Worm (Caenorhabditis elegans) whole organism, L2 larva: ENCODE results near the gene cdr-1.

Source experiments
- C34F6.9 ChIP-seq: fragments of 150-350 bp; optimal IDR thresholded peaks from 2 replicates; lab custom pipeline; 2014; ENCODE audit warnings: missing biosample characterization, missing genetic modification characterization
- R02D3.7 ChIP-seq: fragments of 150-350 bp; optimal IDR thresholded peaks from 2 replicates; lab custom pipeline; 2014; ENCODE audit warnings: missing biosample characterization, missing genetic modification characterization
- ZK546.5 ChIP-seq: sonication (generic microtip); optimal IDR thresholded peaks from 2 replicates; lab custom pipeline; 2017; ENCODE audit warnings: missing biosample characterization, missing genetic modification characterization
- ama-1 ChIP-seq: fragments of 150-350 bp; optimal IDR thresholded peaks from 2 replicates; lab custom pipeline; 2018; ENCODE audit warnings: inconsistent platforms
- egl-27 ChIP-seq: sonication (generic microtip); optimal IDR thresholded peaks from 3 replicates; lab custom pipeline; 2017; ENCODE audit warnings: missing biosample characterization, missing genetic modification reagents, missing genetic modification characterization
- nhr-12 ChIP-seq: fragments of 150-350 bp; optimal IDR thresholded peaks from 2 replicates; lab custom pipeline; 2014; ENCODE audit warnings: missing biosample characterization, missing genetic modification characterization
- nhr-237 ChIP-seq: fragments of 150-350 bp; optimal IDR thresholded peaks from 2 replicates; lab custom pipeline; 2014; ENCODE audit warnings: missing biosample characterization, missing genetic modification characterization
- nhr-6 ChIP-seq: fragments of 150-350 bp; optimal IDR thresholded peaks from 2 replicates; lab custom pipeline; 2014; ENCODE audit warnings: missing biosample characterization, missing genetic modification characterization
- skn-1 ChIP-seq: sonication (generic microtip); optimal IDR thresholded peaks from 2 replicates; lab custom pipeline; 2017; ENCODE audit warnings: missing biosample characterization, missing genetic modification characterization
- zag-1 ChIP-seq: fragments of 150-350 bp; optimal IDR thresholded peaks from 2 replicates; lab custom pipeline; 2014; ENCODE audit warnings: missing biosample characterization, missing genetic modification characterization
- ztf-11 ChIP-seq: sonication (generic microtip); optimal IDR thresholded peaks from 2 replicates; lab custom pipeline; 2017; ENCODE audit warnings: missing biosample characterization, missing genetic modification characterization
- ztf-4 ChIP-seq: fragments of 150-350 bp; optimal IDR thresholded peaks from 2 replicates; lab custom pipeline; 2014; ENCODE audit warnings: missing biosample characterization, missing genetic modification characterization

- TF ChIP-seq zag-1 (tag; lab: Kevin White, UChicago) (no peak), nhr-237 (no peak), ama-1 (no peak), egl-27 (tag; lab: Kevin White, UChicago) (no peak), ZK546.5 (no peak), skn-1 (tag; lab: Kevin White, UChicago) (no peak), ztf-4 (tag; lab: Kevin White, UChicago) (no peak), nhr-6 (no peak), ztf-11 (tag; lab: Kevin White, UChicago) (no peak), R02D3.7 (no peak), nhr-12 (no peak), C34F6.9 (no peak)
Measured at ce11 chrV:15912677-15913076, 8.4 kb upstream of the cdr-1 start.
